Worm (Caenorhabditis elegans): ENCODE measurements around the gene B0238.12.

Gene B0238.12

DNA sequence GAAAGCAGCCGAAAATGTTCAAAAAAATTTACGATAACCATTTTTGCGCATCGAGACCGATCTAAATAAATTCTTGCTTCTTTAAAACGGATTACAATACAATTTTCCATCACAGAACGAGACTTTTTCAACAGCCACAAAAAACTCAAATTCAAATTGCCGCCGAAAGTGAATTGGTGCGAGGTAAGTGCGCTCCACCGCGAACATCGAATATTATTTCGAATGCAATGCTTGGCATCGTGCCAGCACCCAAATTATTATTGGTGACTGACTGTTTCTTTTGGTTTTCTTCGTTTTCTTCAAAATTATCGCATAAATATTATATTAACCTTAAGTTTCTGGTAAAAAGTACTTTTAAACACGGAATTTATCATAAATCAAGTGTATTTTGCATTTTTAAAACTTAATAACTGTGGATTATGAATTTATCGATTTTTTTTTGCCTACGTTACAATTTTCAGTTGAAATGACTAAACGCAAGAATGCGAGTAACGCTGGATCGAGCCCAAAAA lies 3.4 kb downstream of the B0238.12 start, which contains the start of gene penr-1:
Gene penr-1, plus strand, starts transcription at position 462 of the 512 bp plus-strand sequence.
- TF ChIP-seq nhr-237 (tag; optimal IDR thresholded peaks at IDR 0.05) (no peak), mdl-1 (tag; optimal IDR thresholded peaks at IDR 0.05) (no peak), egl-27 (tag; optimal IDR thresholded peaks at IDR 0.05) (no peak), elt-2 (tag; optimal IDR thresholded peaks at IDR 0.05) (peak; percentile 23), ceh-9 (tag; optimal IDR thresholded peaks at IDR 0.05) (no peak), fkh-2 (tag; optimal IDR thresholded peaks at IDR 0.05) (no peak), ama-1 (optimal IDR thresholded peaks at IDR 0.05) (no peak), sea-2 (GFP tag; optimal IDR thresholded peaks at IDR 0.05) (no peak), R02D3.7 (tag; optimal IDR thresholded peaks at IDR 0.05) (no peak), nhr-23 (tag; optimal IDR thresholded peaks at IDR 0.05) (peak; percentile 60), ceh-82 (tag; optimal IDR thresholded peaks at IDR 0.05) (no peak), nhr-28 (tag; optimal IDR thresholded peaks at IDR 0.05) (no peak), pha-4 (tag; optimal IDR thresholded peaks at IDR 0.05) (peak; percentile 64), lsy-12 (tag; optimal IDR thresholded peaks at IDR 0.05) (no peak), aly-2 (tag; optimal IDR thresholded peaks at IDR 0.05) (no peak), nhr-77 (tag; optimal IDR thresholded peaks at IDR 0.05) (no peak), eor-1 (tag; optimal IDR thresholded peaks at IDR 0.05) (no peak), lin-15B (tag; optimal IDR thresholded peaks at IDR 0.05) (peak; percentile 74), elt-1 (tag; optimal IDR thresholded peaks at IDR 0.05) (no peak), elt-3 (tag; optimal IDR thresholded peaks at IDR 0.05) (no peak), zag-1 (tag; optimal IDR thresholded peaks at IDR 0.05) (no peak), mml-1 (tag; optimal IDR thresholded peaks at IDR 0.05) (no peak), ztf-4 (tag; optimal IDR thresholded peaks at IDR 0.05) (no peak), nhr-43 (tag; optimal IDR thresholded peaks at IDR 0.05; ENCODE audit: poor library complexity, severe bottlenecking) (no peak), nhr-25 (tag; optimal IDR thresholded peaks at IDR 0.05) (peak; percentile 53), nfya-1 (tag; optimal IDR thresholded peaks at IDR 0.05; ENCODE audit: insufficient read depth) (peak; percentile 69), fkh-10 (GFP tag; optimal IDR thresholded peaks at IDR 0.05) (no peak), unc-62 (GFP tag; optimal IDR thresholded peaks at IDR 0.05) (no peak), ceh-16 (tag; optimal IDR thresholded peaks at IDR 0.05) (no peak), nhr-67 (tag; optimal IDR thresholded peaks at IDR 0.05) (no peak), ztf-11 (tag; optimal IDR thresholded peaks at IDR 0.05) (no peak), unc-39 (tag; optimal IDR thresholded peaks at IDR 0.05) (no peak), daf-12 (tag; optimal IDR thresholded peaks at IDR 0.05) (no peak), tbx-2 (tag; optimal IDR thresholded peaks at IDR 0.05) (no peak), lin-39 (tag; optimal IDR thresholded peaks at IDR 0.05) (peak; percentile 1), nhr-12 (tag; optimal IDR thresholded peaks at IDR 0.05) (no peak), jun-1 (tag; optimal IDR thresholded peaks at IDR 0.05) (no peak), nhr-76 (tag; optimal IDR thresholded peaks at IDR 0.05) (no peak), nhr-11 (tag; optimal IDR thresholded peaks at IDR 0.05) (no peak), ceh-28 (tag; optimal IDR thresholded peaks at IDR 0.05) (no peak), ZK546.5 (tag; optimal IDR thresholded peaks at IDR 0.05) (no peak), egl-5 (tag; optimal IDR thresholded peaks at IDR 0.05) (peak; percentile 63), fos-1 (tag; optimal IDR thresholded peaks at IDR 0.05) (no peak), skn-1 (tag; optimal IDR thresholded peaks at IDR 0.05) (no peak), hmg-11 (tag; optimal IDR thresholded peaks at IDR 0.05) (peak; percentile 62), snpc-4 (tag; optimal IDR thresholded peaks at IDR 0.05) (no peak), pqm-1 (tag; optimal IDR thresholded peaks at IDR 0.05) (no peak)

DNA sequence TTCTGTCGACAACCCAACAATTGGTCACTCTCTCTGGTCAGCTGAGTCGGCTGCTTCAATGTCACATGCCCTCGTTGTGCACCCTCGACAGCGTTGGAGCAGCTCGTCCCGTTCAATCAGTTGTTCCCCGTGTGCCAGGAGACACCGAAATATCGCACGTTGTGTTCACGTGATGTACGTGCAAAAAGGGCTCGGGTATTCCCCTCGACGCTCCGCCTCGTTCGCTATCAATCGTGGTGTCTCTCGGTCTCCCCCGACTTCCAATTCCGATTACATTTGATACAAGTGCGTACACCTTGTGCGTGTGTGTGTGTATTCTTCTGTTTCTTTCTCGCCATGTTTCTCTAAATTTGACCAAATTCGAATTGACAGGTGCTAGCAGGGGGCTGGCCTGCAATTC lies 5.8 kb downstream of the B0238.12 start:
- TF ChIP-seq sea-2 (GFP tag; optimal IDR thresholded peaks at IDR 0.05) = no peak
- peak; percentile 60 for TF ChIP-seq nfya-1 (tag; optimal IDR thresholded peaks at IDR 0.05; ENCODE audit: insufficient read depth)
- peak; percentile 28 for TF ChIP-seq lin-39 (tag; optimal IDR thresholded peaks at IDR 0.05)
- TF ChIP-seq elt-3 (tag; optimal IDR thresholded peaks at IDR 0.05) = peak in 1 of 3 experiments; percentile 10
- peak; percentile 47 for TF ChIP-seq nhr-43 (tag; optimal IDR thresholded peaks at IDR 0.05; ENCODE audit: poor library complexity, severe bottlenecking)
- TF ChIP-seq tbx-2 (tag; optimal IDR thresholded peaks at IDR 0.05) = peak; percentile 9
- TF ChIP-seq mdl-1 (tag; optimal IDR thresholded peaks at IDR 0.05) = peak; percentile 26
- TF ChIP-seq ama-1 (optimal IDR thresholded peaks at IDR 0.05) = peak; percentile 73
- TF ChIP-seq nhr-25 (tag; optimal IDR thresholded peaks at IDR 0.05) = no peak
- peak; percentile 23 for TF ChIP-seq skn-1 (tag; optimal IDR thresholded peaks at IDR 0.05)
- peak; percentile 62 for TF ChIP-seq jun-1 (tag; optimal IDR thresholded peaks at IDR 0.05)
- TF ChIP-seq pha-4 (tag; optimal IDR thresholded peaks at IDR 0.05) = peak; percentile 61
- TF ChIP-seq daf-12 (tag; optimal IDR thresholded peaks at IDR 0.05) = peak; percentile 25
- TF ChIP-seq lsy-12 (tag; optimal IDR thresholded peaks at IDR 0.05) = peak; percentile 23
- TF ChIP-seq nhr-23 (tag; optimal IDR thresholded peaks at IDR 0.05) = no peak
- peak; percentile 80 for TF ChIP-seq mml-1 (tag; optimal IDR thresholded peaks at IDR 0.05)
- TF ChIP-seq nhr-11 (tag; optimal IDR thresholded peaks at IDR 0.05) = peak; percentile 44
- TF ChIP-seq pqm-1 (tag; optimal IDR thresholded peaks at IDR 0.05) = peak; percentile 87
- TF ChIP-seq elt-2 (tag; optimal IDR thresholded peaks at IDR 0.05) = peak; percentile 93
- TF ChIP-seq ceh-28 (tag; optimal IDR thresholded peaks at IDR 0.05) = no peak
- TF ChIP-seq fkh-10 (GFP tag; optimal IDR thresholded peaks at IDR 0.05) = no peak
